Fruit fly (Drosophila melanogaster): ENCODE data around the gene Ogg1.

dm6 chrX:8720213-8720612 is 30.1 kb downstream of the Ogg1 start, which contains the start of gene CG1789:
- TF ChIP-seq Rx (GFP tag; IDR thresholded peaks at IDR 0.05), result no peak
- no peak for TF ChIP-seq dimm (GFP tag; IDR thresholded peaks at IDR 0.05)
